Fruit fly (Drosophila melanogaster): ENCODE measurements around the gene MED31.

MED31 gene

DNA sequence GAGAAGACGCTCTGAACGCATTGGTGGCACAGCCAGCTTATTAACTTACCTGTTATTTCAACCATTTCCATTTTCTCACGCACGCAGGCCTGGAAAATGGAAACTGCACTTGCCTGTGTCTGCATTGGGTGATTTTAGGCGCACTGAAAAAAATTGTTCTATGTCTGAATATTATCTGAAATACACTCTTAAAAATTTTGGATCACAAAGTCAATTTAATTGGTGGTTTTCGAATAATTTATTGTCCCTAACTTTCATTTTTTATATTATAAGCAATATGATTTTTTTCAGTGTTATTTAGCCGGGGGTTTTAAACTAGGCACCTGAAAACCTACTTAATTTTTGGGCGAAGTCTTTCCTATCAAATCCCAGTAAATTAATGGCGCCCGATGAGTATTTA is 21.3 kb downstream of the MED31 start (continued):
- TF ChIP-seq gce (GFP tag; IDR thresholded peaks at IDR 0.05) (peak; percentile 81), Ptx1 (GFP tag; IDR thresholded peaks at IDR 0.05) (peak; percentile 82), ro (GFP tag; IDR thresholded peaks at IDR 0.05) (peak; percentile 54; the same call in 1 of the 2 replicates), CG2120 (GFP tag; optimal IDR thresholded peaks at IDR 0.05) (peak; percentile 51), Gsc (GFP tag; IDR thresholded peaks at IDR 0.05) (no peak), fd102C (GFP tag; optimal IDR thresholded peaks at IDR 0.05) (peak; percentile 80), CG10565 (GFP tag; optimal IDR thresholded peaks at IDR 0.05) (peak; percentile 34), Hr3 (GFP tag; optimal IDR thresholded peaks at IDR 0.05) (peak; percentile 66), CG4730 (GFP tag; IDR thresholded peaks at IDR 0.05) (peak; percentile 72), CG5180 (GFP tag; optimal IDR thresholded peaks at IDR 0.05) (peak; percentile 67), ci (GFP tag; IDR thresholded peaks at IDR 0.05) (peak; percentile 87), CG12942 (GFP tag; optimal IDR thresholded peaks at IDR 0.05) (no peak), repo (GFP tag; optimal IDR thresholded peaks at IDR 0.05) (peak; percentile 37), CG17328 (GFP tag; IDR thresholded peaks at IDR 0.05) (peak; percentile 84), ewg (GFP tag; optimal IDR thresholded peaks at IDR 0.05) (no peak), CG1832 (GFP tag; optimal IDR thresholded peaks at IDR 0.05) (no peak), sens-2 (GFP tag; IDR thresholded peaks at IDR 0.05) (peak; percentile 53; the same call in 1 of the 2 replicates), CG11085 (GFP tag; IDR thresholded peaks at IDR 0.05) (no peak), gt (GFP tag; IDR thresholded peaks at IDR 0.05) (peak; percentile 62), Antp (GFP tag; optimal IDR thresholded peaks at IDR 0.05) (peak; percentile 60), CG5245 (GFP tag; optimal IDR thresholded peaks at IDR 0.05) (peak; percentile 68), B-H2 (GFP tag; optimal IDR thresholded peaks at IDR 0.05) (no peak), CG8388 (GFP tag; optimal IDR thresholded peaks at IDR 0.05) (peak; percentile 79), Ada2b (GFP tag; IDR thresholded peaks at IDR 0.05) (peak; percentile 75), CG17829 (tag; optimal IDR thresholded peaks at IDR 0.05) (peak; percentile 94), Doc3 (GFP tag; IDR thresholded peaks at IDR 0.05; ENCODE audit: partially characterized antibody) (no peak), CG11560 (tag; IDR thresholded peaks at IDR 0.05) (no peak), chn (GFP tag; optimal IDR thresholded peaks at IDR 0.05) (peak; percentile 47), dimm (GFP tag; IDR thresholded peaks at IDR 0.05) (no peak), lilli (GFP tag; optimal IDR thresholded peaks at IDR 0.05) (peak; percentile 39), pb (GFP tag; optimal IDR thresholded peaks at IDR 0.05) (peak; percentile 51), Mrtf (GFP tag; IDR thresholded peaks at IDR 0.05) (peak; percentile 56; the same call in 1 of the 3 replicates), Deaf1 (tag; optimal IDR thresholded peaks at IDR 0.05) (peak; percentile 54), CG11696 (GFP tag; IDR thresholded peaks at IDR 0.05) (peak; percentile 48), bowl (GFP tag; IDR thresholded peaks at IDR 0.05) (no peak), Asciz (GFP tag; optimal IDR thresholded peaks at IDR 0.05) (peak; percentile 87), Drgx (GFP tag; IDR thresholded peaks at IDR 0.05) (peak; percentile 73), CG10321 (GFP tag; IDR thresholded peaks at IDR 0.05) (no peak), vnd (GFP tag; IDR thresholded peaks at IDR 0.05; ENCODE audit: partially characterized antibody) (no peak), hbn (GFP tag; IDR thresholded peaks at IDR 0.05; ENCODE audit: partially characterized antibody) (no peak), z (GFP tag; IDR thresholded peaks at IDR 0.05) (peak; percentile 56; the same call in 1 of the 3 replicates), exex (tag; optimal IDR thresholded peaks at IDR 0.05) (peak; percentile 20), CG6791 (GFP tag; IDR thresholded peaks at IDR 0.05; ENCODE audit: partially characterized antibody) (no peak), Scr (GFP tag; IDR thresholded peaks at IDR 0.05; ENCODE audit: partially characterized antibody) (no peak), sna (GFP tag; IDR thresholded peaks at IDR 0.05; ENCODE audit: partially characterized antibody) (no peak), hb (GFP tag; IDR thresholded peaks at IDR 0.05; ENCODE audit: partially characterized antibody) (no peak), sug (tag; optimal IDR thresholded peaks at IDR 0.05) (no peak), CG8478 (optimal IDR thresholded peaks at IDR 0.05) (no peak), stc (GFP tag; IDR thresholded peaks at IDR 0.05) (peak; percentile 84), CG1602 (GFP tag; optimal IDR thresholded peaks at IDR 0.05) (peak; percentile 53), Lpt (GFP tag; optimal IDR thresholded peaks at IDR 0.05) (no peak), CG16779 (GFP tag; IDR thresholded peaks at IDR 0.05) (no peak)
